Worm (Caenorhabditis elegans) whole organism, L4 larva: Measurements from ENCODE around the gene sru-3.

ENCODE experiments used
- D1046.2 ChIP-seq: fragments of 200-800 bp; sonication (Bioruptor generic); IDR thresholded peaks from 2 replicates; pipeline ENCODE4 v1.3.6; 2022; ENCODE audit warnings: missing genetic modification characterization, missing compliant biosample characterization
- F10B5.3 ChIP-seq: sonication (generic microtip); optimal IDR thresholded peaks from 2 replicates; lab custom pipeline; 2016; ENCODE audit warnings: mild to moderate bottlenecking, missing genetic modification characterization, missing compliant biosample characterization
- R02D3.7 ChIP-seq: fragments of 150-350 bp; sonication (generic microtip); optimal IDR thresholded peaks from 3 replicates; lab custom pipeline; 2014; ENCODE audit warnings: missing biosample characterization, missing genetic modification characterization
- T20F7.1 ChIP-seq: fragments of 200-800 bp; sonication (Bioruptor generic); optimal IDR thresholded peaks from 2 replicates; lab custom pipeline; 2018; ENCODE audit warnings: mild to moderate bottlenecking, missing genetic modification characterization, missing compliant biosample characterization
- aha-1 ChIP-seq: fragments of 150-350 bp; peaks from one replicate; lab custom pipeline; 2014; ENCODE audit warnings: missing biosample characterization, missing genetic modification characterization
- ama-1 ChIP-seq: fragments of 150-350 bp; optimal IDR thresholded peaks from 2 replicates; lab custom pipeline; 2014; ENCODE audit warnings: inconsistent platforms, mixed read lengths
- attf-4 ChIP-seq: sonication (generic microtip); optimal IDR thresholded peaks from 3 replicates; lab custom pipeline; 2017; ENCODE audit warnings: missing biosample characterization, missing genetic modification characterization
- ceh-20 ChIP-seq: fragments of 200-800 bp; sonication (Bioruptor generic); IDR thresholded peaks from 2 replicates; pipeline ENCODE4 v1.3.6; 2022; ENCODE audit warnings: missing genetic modification reagents, missing genetic modification characterization, missing compliant biosample characterization
- cey-2 ChIP-seq: sonication (generic microtip); optimal IDR thresholded peaks from 3 replicates; lab custom pipeline; 2017; ENCODE audit warnings: missing genetic modification characterization, mild to moderate bottlenecking, missing compliant biosample characterization, antibody characterized with exemption, borderline replicate concordance; ENCODE audit not compliant: insufficient read depth
- daf-16 ChIP-seq, 3 experiments: sonication (generic microtip); optimal IDR thresholded peaks; 2 replicates each; lab custom pipeline; 2016 to 2017; ENCODE audit warnings: missing genetic modification characterization in 3 of 3, missing genetic modification reagents in 3 of 3, mild to moderate bottlenecking in 2 of 3, missing compliant biosample characterization in 2 of 3, missing biosample characterization in 1 of 3, moderate library complexity in 1 of 3
- daf-19 ChIP-seq: fragments of 200-800 bp; sonication (Bioruptor generic); conservative IDR thresholded peaks from 2 replicates; pipeline ENCODE4 v1.3.6; 2022; ENCODE audit warnings: missing genetic modification characterization, missing compliant biosample characterization
- daf-8 ChIP-seq: fragments of 200-800 bp; sonication (Bioruptor generic); IDR thresholded peaks from 2 replicates; pipeline ENCODE4 v1.3.6; 2022; ENCODE audit warnings: missing genetic modification characterization, missing compliant biosample characterization
- dmd-9 ChIP-seq: fragments of 200-800 bp; sonication (Bioruptor generic); IDR thresholded peaks from 2 replicates; pipeline ENCODE4 v1.3.6; 2022; ENCODE audit warnings: missing genetic modification reagents, missing genetic modification characterization, missing compliant biosample characterization
- duxl-1 ChIP-seq: sonication (generic microtip); optimal IDR thresholded peaks from 2 replicates; lab custom pipeline; 2016; ENCODE audit warnings: mild to moderate bottlenecking, missing genetic modification characterization, moderate library complexity, missing compliant biosample characterization; ENCODE audit not compliant: poor library complexity
- dve-1 ChIP-seq: sonication (generic microtip); optimal IDR thresholded peaks from 2 replicates; lab custom pipeline; 2017; ENCODE audit warnings: antibody characterized with exemption, mild to moderate bottlenecking, missing genetic modification characterization, missing compliant biosample characterization; ENCODE audit not compliant: insufficient read depth
- egl-27 ChIP-seq: sonication (generic microtip); optimal IDR thresholded peaks from 3 replicates; lab custom pipeline; 2017; ENCODE audit warnings: missing biosample characterization, missing genetic modification reagents, missing genetic modification characterization
- fos-1 ChIP-seq: fragments of 150-350 bp; optimal IDR thresholded peaks from 2 replicates; lab custom pipeline; 2014; ENCODE audit warnings: missing biosample characterization, missing genetic modification characterization
- hif-1 ChIP-seq, 2 experiments: sonication (generic microtip); optimal IDR thresholded peaks; 2 replicates each; lab custom pipeline; 2016 to 2017; ENCODE audit warnings: missing compliant biosample characterization in 2 of 2, missing genetic modification characterization in 2 of 2, missing genetic modification reagents in 2 of 2, missing genotype in 2 of 2, mild to moderate bottlenecking in 1 of 2
- hlh-11 ChIP-seq: fragments of 200-800 bp; sonication (Bioruptor generic); optimal IDR thresholded peaks from 2 replicates; lab custom pipeline; 2018; ENCODE audit warnings: mild to moderate bottlenecking, missing genetic modification characterization, missing compliant biosample characterization
- hlh-30 ChIP-seq: sonication (generic microtip); optimal IDR thresholded peaks from 2 replicates; lab custom pipeline; 2017; ENCODE audit warnings: antibody characterized with exemption, mild to moderate bottlenecking, missing genetic modification characterization, missing compliant biosample characterization; ENCODE audit not compliant: insufficient read depth
- lin-38 ChIP-seq: fragments of 200-800 bp; sonication (Bioruptor generic); IDR thresholded peaks from 2 replicates; pipeline ENCODE4 v1.3.6; 2022; ENCODE audit warnings: missing genetic modification reagents, missing genetic modification characterization, missing compliant biosample characterization
- madf-9 ChIP-seq: fragments of 200-800 bp; sonication (Bioruptor generic); conservative IDR thresholded peaks from 2 replicates; pipeline ENCODE4 v1.3.6; 2022; ENCODE audit warnings: missing genetic modification reagents, missing genetic modification characterization, missing compliant biosample characterization
- mdt-29 ChIP-seq: fragments of 200-800 bp; sonication (Bioruptor generic); IDR thresholded peaks from 2 replicates; pipeline ENCODE4 v1.3.6; 2022; ENCODE audit warnings: missing genetic modification reagents, missing genetic modification characterization, missing compliant biosample characterization
- mep-1 ChIP-seq: fragments of 150-350 bp; sonication (generic microtip); optimal IDR thresholded peaks from 3 replicates; lab custom pipeline; 2014; ENCODE audit warnings: missing biosample characterization, missing genetic modification characterization
- mes-2 ChIP-seq: sonication (generic microtip); optimal IDR thresholded peaks from 2 replicates; lab custom pipeline; 2016; ENCODE audit warnings: missing genotype, mild to moderate bottlenecking, missing genetic modification characterization, missing compliant biosample characterization; ENCODE audit not compliant: poor library complexity, severe bottlenecking
- mxl-2 ChIP-seq: fragments of 200-800 bp; sonication (Bioruptor generic); conservative IDR thresholded peaks from 2 replicates; pipeline ENCODE4 v1.3.6; 2022; ENCODE audit warnings: missing genetic modification reagents, missing genetic modification characterization, missing compliant biosample characterization
- nhr-10 ChIP-seq: fragments of 150-350 bp; optimal IDR thresholded peaks from 2 replicates; lab custom pipeline; 2014; ENCODE audit warnings: missing biosample characterization, missing genetic modification characterization
- nhr-102 ChIP-seq: sonication (generic microtip); optimal IDR thresholded peaks from 2 replicates; lab custom pipeline; 2016; ENCODE audit warnings: mild to moderate bottlenecking, missing genetic modification characterization, moderate library complexity, missing compliant biosample characterization
- nhr-237 ChIP-seq: sonication (generic microtip); optimal IDR thresholded peaks from 2 replicates; lab custom pipeline; 2017; ENCODE audit warnings: missing biosample characterization, missing genetic modification characterization
- nhr-28 ChIP-seq: fragments of 150-350 bp; optimal IDR thresholded peaks from 2 replicates; lab custom pipeline; 2014; ENCODE audit warnings: missing biosample characterization, missing genetic modification characterization
- nhr-42 ChIP-seq: fragments of 200-800 bp; sonication (Bioruptor generic); IDR thresholded peaks from 2 replicates; pipeline ENCODE4 v1.3.6; 2022; ENCODE audit warnings: missing genetic modification characterization, missing compliant biosample characterization
- nhr-76 ChIP-seq: fragments of 150-350 bp; optimal IDR thresholded peaks from 2 replicates; lab custom pipeline; 2014; ENCODE audit warnings: missing biosample characterization, missing genetic modification characterization
- php-3 ChIP-seq: fragments of 200-800 bp; sonication (Bioruptor generic); IDR thresholded peaks from 2 replicates; pipeline ENCODE4 v1.3.6; 2022; ENCODE audit warnings: missing genetic modification reagents, missing genetic modification characterization, missing compliant biosample characterization
- pqm-1 ChIP-seq: sonication (generic microtip); optimal IDR thresholded peaks from 2 replicates; lab custom pipeline; 2017; ENCODE audit warnings: missing biosample characterization, missing genetic modification characterization
- rbr-2 ChIP-seq: sonication (generic microtip); optimal IDR thresholded peaks from 2 replicates; lab custom pipeline; 2016; ENCODE audit warnings: missing genotype, missing genetic modification characterization, missing compliant biosample characterization
- sdz-12 ChIP-seq: fragments of 200-800 bp; sonication (Bioruptor generic); optimal IDR thresholded peaks from 2 replicates; lab custom pipeline; 2018; ENCODE audit warnings: mild to moderate bottlenecking, missing genetic modification characterization, missing compliant biosample characterization
- set-16 ChIP-seq: fragments of 200-800 bp; sonication (Bioruptor generic); IDR thresholded peaks from 2 replicates; pipeline ENCODE4 v1.3.6; 2022; ENCODE audit warnings: missing genetic modification reagents, missing genetic modification characterization, missing compliant biosample characterization
- snpc-1.2 ChIP-seq: fragments of 200-800 bp; sonication (Bioruptor generic); IDR thresholded peaks from 2 replicates; pipeline ENCODE4 v1.3.6; 2022; ENCODE audit warnings: missing genetic modification reagents, missing genetic modification characterization, missing compliant biosample characterization
- spr-3 ChIP-seq: fragments of 200-800 bp; sonication (Bioruptor generic); optimal IDR thresholded peaks from 2 replicates; lab custom pipeline; 2018; ENCODE audit warnings: mild to moderate bottlenecking, missing genetic modification characterization, missing compliant biosample characterization
- tra-1 ChIP-seq: fragments of 200-800 bp; sonication (Bioruptor generic); IDR thresholded peaks from 2 replicates; pipeline ENCODE4 v1.3.6; 2022; ENCODE audit warnings: missing genetic modification reagents, missing genetic modification characterization, missing compliant biosample characterization
- vab-7 ChIP-seq: fragments of 200-800 bp; sonication (Bioruptor generic); IDR thresholded peaks from 2 replicates; pipeline ENCODE4 v1.3.6; 2022; ENCODE audit warnings: missing genetic modification reagents, missing genetic modification characterization, missing compliant biosample characterization
- zfp-2 ChIP-seq: sonication (generic microtip); optimal IDR thresholded peaks from 2 replicates; lab custom pipeline; 2016; ENCODE audit warnings: mild to moderate bottlenecking, missing genetic modification characterization, missing compliant biosample characterization
- zfp-3 ChIP-seq: fragments of 200-800 bp; sonication (Bioruptor generic); conservative IDR thresholded peaks from 2 replicates; pipeline ENCODE4 v1.3.6; 2022; ENCODE audit warnings: missing genetic modification reagents, missing genetic modification characterization, missing compliant biosample characterization
- ztf-7 ChIP-seq: fragments of 150-350 bp; optimal IDR thresholded peaks from 2 replicates; lab custom pipeline; 2014; ENCODE audit warnings: missing biosample characterization, missing genetic modification characterization

The sru-3 gene

DNA sequence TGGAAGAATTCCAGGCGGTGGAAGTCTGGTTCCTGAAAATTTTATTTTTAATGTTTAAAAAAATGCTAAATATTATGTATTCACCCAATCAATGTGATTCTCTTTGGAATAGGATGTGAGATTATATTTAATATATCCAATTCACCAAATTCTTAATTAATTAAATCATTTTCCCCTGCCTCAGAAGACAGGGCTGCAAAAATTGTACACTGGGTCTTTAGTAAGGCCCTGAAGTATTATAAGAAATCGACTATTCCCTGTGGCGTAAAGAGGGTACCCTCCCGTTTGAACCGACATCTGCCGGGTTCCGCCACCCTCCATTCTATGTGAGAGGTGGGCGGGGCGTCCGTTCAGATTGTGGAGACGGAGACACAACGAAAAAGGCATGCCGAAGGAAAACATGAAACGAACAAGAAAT is 14.8 kb downstream of the sru-3 start (continued):
- TF ChIP-seq php-3 (no peak; the same call in 1 of the 2 replicates), nhr-76 (no peak), mes-2 (tag; lab: Kevin White, UChicago) (peak; percentile 90), mdt-29 (0 out of 2 replicates have a peak, but pooled peaks have one; percentile 28), ztf-7 (tag; lab: Kevin White, UChicago) (peak; percentile 19), dve-1 (tag; lab: Kevin White, UChicago) (peak; percentile 89), dmd-9 (no peak)

ce11 chrIV:9511640-9512039 is 15.2 kb downstream of the sru-3 start:
- TF ChIP-seq mes-2 (tag; lab: Kevin White, UChicago) (peak; percentile 54), madf-9 (GFP tag; lab: Robert Waterston, UW) (no peak), lin-38 (GFP tag; lab: Robert Waterston, UW) (peak; percentile 2; the same call in 1 of the 2 replicates), aha-1 (tag; lab: Kevin White, UChicago) (peak; percentile 99), nhr-42 (GFP tag; lab: Robert Waterston, UW) (no peak), hlh-11 (tag; lab: Kevin White, UChicago) (peak; percentile 19), nhr-102 (tag; lab: Kevin White, UChicago) (peak; percentile 36), snpc-1.2 (0 out of 2 replicates have a peak, but pooled peaks have one; percentile 6), php-3 (peak; percentile 43; the same call in 1 of the 2 replicates), fos-1 (tag; lab: Kevin White, UChicago) (no peak), duxl-1 (tag; lab: Kevin White, UChicago) (no peak), cey-2 (tag; lab: Kevin White, UChicago) (no peak), pqm-1 (tag; lab: Kevin White, UChicago) (peak; percentile 8), daf-16 (GFP tag; optimal IDR thresholded peaks at IDR 0.05; lab: Kevin White, UChicago) (no peak), daf-16 (tag; optimal IDR thresholded peaks at IDR 0.05; lab: Kevin White, UChicago) (peak; percentile 85), zfp-3 (GFP tag; lab: Robert Waterston, UW) (no peak)

DNA sequence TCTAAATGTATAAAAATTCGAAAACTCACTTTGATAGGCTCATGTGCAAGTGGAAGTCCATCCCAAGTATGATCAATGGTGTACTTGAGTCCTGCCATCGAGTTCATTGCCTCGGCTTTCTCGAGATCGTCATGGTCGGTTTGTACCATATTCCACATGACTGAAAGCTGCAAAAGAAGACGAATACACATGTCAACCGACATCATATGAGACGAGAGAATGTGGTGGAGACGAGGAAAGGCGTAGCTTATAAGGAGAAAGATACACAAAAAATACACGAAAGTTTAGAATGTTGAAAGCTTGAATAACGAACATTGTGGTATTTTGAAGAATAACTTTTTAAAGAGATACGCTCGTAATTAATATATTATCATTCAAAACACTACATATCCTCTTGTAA is 16.4 kb downstream of the sru-3 start, which contains the start of gene C33A12.3:
C33A12.3 (minus strand) TSS at position 167 of the 400 bp plus-strand sequence.
- no peak for TF ChIP-seq sdz-12 (GFP tag; lab: Kevin White, UChicago)
- no peak for TF ChIP-seq R02D3.7 (tag; lab: Kevin White, UChicago)
- TF ChIP-seq vab-7 (GFP tag; lab: Robert Waterston, UW), result no peak
- peak; percentile 58 for TF ChIP-seq hlh-30 (tag; lab: Kevin White, UChicago)
- no peak for TF ChIP-seq ceh-20 (GFP tag; lab: Robert Waterston, UW)
- TF ChIP-seq mep-1 (tag; lab: Kevin White, UChicago), result no peak
- TF ChIP-seq, all 104 proteins: peak for 1

ce11 chrIV:9513360-9513777 is 17.0 kb downstream of the sru-3 start:
- TF ChIP-seq T20F7.1 (GFP tag; lab: Kevin White, UChicago) (peak; percentile 22), F10B5.3 (no peak), hlh-30 (tag; lab: Kevin White, UChicago) (peak; percentile 77), hif-1 (tag; optimal IDR thresholded peaks at IDR 0.05; lab: Kevin White, UChicago) (peak; percentile 19 to 20), zfp-2 (tag; lab: Kevin White, UChicago) (no peak), mes-2 (tag; lab: Kevin White, UChicago) (peak; percentile 45), rbr-2 (no peak), nhr-10 (tag; lab: Kevin White, UChicago) (no peak), attf-4 (tag; lab: Kevin White, UChicago) (no peak), mep-1 (tag; lab: Kevin White, UChicago) (peak; percentile 28), nhr-28 (peak; percentile 83), daf-8 (GFP tag; lab: Robert Waterston, UW) (no peak), tra-1 (GFP tag; lab: Robert Waterston, UW) (no peak), spr-3 (GFP tag; lab: Kevin White, UChicago) (no peak), nhr-237 (no peak), duxl-1 (tag; lab: Kevin White, UChicago) (peak; percentile 46), ama-1 (no peak), D1046.2 (no peak), set-16 (GFP tag; lab: Robert Waterston, UW) (no peak), mxl-2 (GFP tag; lab: Robert Waterston, UW) (no peak), egl-27 (tag; lab: Kevin White, UChicago) (no peak), daf-19 (GFP tag; lab: Robert Waterston, UW) (no peak)
